Fruit fly (Drosophila melanogaster) whole organism, embryonic: Measurements from ENCODE around the gene HBS1.

Source experiments
- BEAF-32 ChIP-seq: fragments of 200-800 bp; sonication (Bioruptor generic); optimal IDR thresholded peaks from 3 replicates; lab custom pipeline; 2017; ENCODE audit warnings: missing biosample characterization, missing genetic modification characterization, mild to moderate bottlenecking, moderate library complexity, missing genetic modification reagents
- CG3163 ChIP-seq: fragments of 200-800 bp; sonication (Bioruptor generic); optimal IDR thresholded peaks from 3 replicates; lab custom pipeline; 2016; ENCODE audit warnings: missing biosample characterization, missing genetic modification characterization
- CG9817 ChIP-seq: fragments of 200-800 bp; sonication (Bioruptor generic); optimal IDR thresholded peaks from 2 replicates; lab custom pipeline; 2018; ENCODE audit warnings: missing biosample characterization, mild to moderate bottlenecking, missing genetic modification characterization, moderate library complexity
- Dek ChIP-seq: fragments of 200-800 bp; sonication (Bioruptor generic); optimal IDR thresholded peaks from 3 replicates; lab custom pipeline; 2019; ENCODE audit warnings: missing biosample characterization, mild to moderate bottlenecking, missing genetic modification characterization, moderate library complexity
- Mad ChIP-seq: fragments of 200-800 bp; sonication (Bioruptor generic); optimal IDR thresholded peaks from 2 replicates; lab custom pipeline; 2016; ENCODE audit warnings: missing biosample characterization, missing genetic modification characterization
- Opbp ChIP-seq: fragments of 200-800 bp; sonication (Bioruptor generic); IDR thresholded peaks from 3 replicates; pipeline ENCODE4 v1.3.6; 2022; ENCODE audit warnings: missing biosample characterization, missing genetic modification characterization; ENCODE audit not compliant: partially characterized antibody
- TFAM ChIP-seq: fragments of 200-800 bp; sonication (Bioruptor generic); optimal IDR thresholded peaks from 2 replicates; lab custom pipeline; 2017; ENCODE audit warnings: missing biosample characterization, missing genetic modification characterization, inconsistent platforms
- pan ChIP-seq, 4 experiments: fragments of >200 bp in 3 of 4; fragments of 200-800 bp in 1 of 4; sonication (Bioruptor generic) in 1 of 4; optimal IDR thresholded peaks in 3 of 4; IDR thresholded peaks in 1 of 4; 2 replicates each; pipeline versions ENCODE4 v1.3.6 to Lab custom; 2017 to 2022; ENCODE audit warnings: missing biosample characterization in 2 of 4, missing genetic modification characterization in 2 of 4, mixed read lengths in 1 of 4
- pnt ChIP-seq: fragments of 200-800 bp; sonication (Bioruptor generic); optimal IDR thresholded peaks from 3 replicates; lab custom pipeline; 2016; ENCODE audit warnings: missing biosample characterization, missing genetic modification characterization
- sob ChIP-seq: fragments of 200-800 bp; sonication (Bioruptor generic); IDR thresholded peaks from 2 replicates; pipeline ENCODE4 v1.3.6; 2022; ENCODE audit warnings: missing biosample characterization, missing genetic modification characterization
- vnd ChIP-seq: fragments of 200-800 bp; sonication (Bioruptor generic); IDR thresholded peaks from 3 replicates; pipeline ENCODE4 v1.3.6; 2022; ENCODE audit warnings: missing biosample characterization, missing genetic modification characterization; ENCODE audit not compliant: partially characterized antibody

DNA sequence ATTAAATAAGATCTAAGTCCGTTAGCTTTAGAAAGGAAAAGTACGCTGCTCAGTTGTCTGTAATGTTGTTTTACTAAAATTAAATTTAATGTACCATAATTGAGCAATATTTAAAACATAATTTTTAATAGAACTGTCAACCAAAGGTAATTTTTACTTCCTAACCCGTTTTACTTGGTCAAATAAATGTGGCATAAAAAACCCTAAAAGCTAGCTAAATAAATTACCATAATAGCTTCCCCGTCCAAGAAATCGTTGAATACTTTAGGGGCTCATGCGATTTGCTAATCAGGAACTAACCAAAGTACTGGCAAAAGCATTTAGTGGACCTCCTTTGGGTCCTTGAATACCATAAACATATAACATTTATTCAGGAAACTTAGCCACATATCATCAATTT, 14.5 kb downstream of the HBS1 start:
- TF ChIP-seq Opbp (GFP tag; lab: Robert Waterston, UW) = no peak
- no peak for TF ChIP-seq CG3163 (GFP tag; lab: Kevin White, UChicago)
- TF ChIP-seq pnt (GFP tag; lab: Kevin White, UChicago) = no peak
- no peak for TF ChIP-seq Dek (tag; lab: Kevin White, UChicago)
- no peak for TF ChIP-seq vnd (GFP tag; lab: Robert Waterston, UW)
- TF ChIP-seq BEAF-32 (GFP tag; lab: Kevin White, UChicago) = no peak
- no peak for TF ChIP-seq TFAM
- no peak for TF ChIP-seq pan (optimal IDR thresholded peaks at IDR 0.05; lab: Kevin White, UChicago)
- TF ChIP-seq pan (GFP tag; optimal IDR thresholded peaks at IDR 0.05 in 1 of 2, IDR thresholded peaks at IDR 0.05 in 1 of 2) = no peak
- no peak for TF ChIP-seq sob (GFP tag; lab: Robert Waterston, UW)
- TF ChIP-seq Mad (GFP tag; lab: Kevin White, UChicago) = no peak
- no peak for TF ChIP-seq CG9817 (tag; lab: Kevin White, UChicago)
